Fruit fly (Drosophila melanogaster): ENCODE measurements around the gene CG13829.

- TF ChIP-seq CG9139 (GFP tag; optimal IDR thresholded peaks at IDR 0.05) (no peak), CG3032 (tag; optimal IDR thresholded peaks at IDR 0.05) (no peak), CG6854 (GFP tag; optimal IDR thresholded peaks at IDR 0.05) (no peak), dac (GFP tag; optimal IDR thresholded peaks at IDR 0.05) (no peak), Blimp-1 (GFP tag; optimal IDR thresholded peaks at IDR 0.05) (no peak), Hr4 (GFP tag; optimal IDR thresholded peaks at IDR 0.05) (no peak), fd59A (GFP tag; optimal IDR thresholded peaks at IDR 0.05) (no peak), CG7368 (GFP tag; optimal IDR thresholded peaks at IDR 0.05) (no peak), CG6276 (GFP tag; optimal IDR thresholded peaks at IDR 0.05) (no peak)
Observed at dm6 chr3R:23132299-23132698, 28.8 kb downstream of the CG13829 start.

Data from whole organism, prepupa.